Worm (Caenorhabditis elegans): ENCODE results near the gene F13A7.12.

F13A7.12 gene

ce11 chrV:16401519-16401918 lies 5.7 kb downstream of the F13A7.12 start, which contains the start of gene F13A7.14 (continued):
- TF ChIP-seq lin-35 (GFP tag; optimal IDR thresholded peaks at IDR 0.05) (peak; percentile 96 to 97), blmp-1 (tag; optimal IDR thresholded peaks at IDR 0.05) (peak; percentile 46), lin-39 (tag; optimal IDR thresholded peaks at IDR 0.05) (peak; percentile 78), efl-3 (GFP tag; optimal IDR thresholded peaks at IDR 0.05) (peak; percentile 79), snpc-4 (tag; optimal IDR thresholded peaks at IDR 0.05) (peak; percentile 84), nhr-90 (tag; optimal IDR thresholded peaks at IDR 0.05; ENCODE audit: poor library complexity) (peak; percentile 97), unc-86 (tag; optimal IDR thresholded peaks at IDR 0.05) (peak; percentile 83), nhr-19 (GFP tag; conservative IDR thresholded peaks at IDR 0.05) (peak; percentile 91), fkh-4 (tag; optimal IDR thresholded peaks at IDR 0.05; ENCODE audit: borderline replicate concordance) (peak; percentile 97), mab-9 (GFP tag; IDR thresholded peaks at IDR 0.05) (peak; percentile 94), unc-30 (tag; optimal IDR thresholded peaks at IDR 0.05) (no peak), nhr-11 (tag; optimal IDR thresholded peaks at IDR 0.05) (peak; percentile 25), fos-1 (tag; optimal IDR thresholded peaks at IDR 0.05) (no peak), ceh-63 (GFP tag; optimal IDR thresholded peaks at IDR 0.05) (peak; percentile 32), lin-15B (tag; optimal IDR thresholded peaks at IDR 0.05) (peak; percentile 64), sptf-1 (tag; optimal IDR thresholded peaks at IDR 0.05) (no peak), aha-1 (tag; optimal IDR thresholded peaks at IDR 0.05) (no peak), tbx-2 (tag; optimal IDR thresholded peaks at IDR 0.05) (peak; percentile 96), pag-3 (tag; optimal IDR thresholded peaks at IDR 0.05; ENCODE audit: borderline replicate concordance, insufficient read depth) (no peak), skn-1 (tag; optimal IDR thresholded peaks at IDR 0.05) (peak; percentile 85), zag-1 (tag; optimal IDR thresholded peaks at IDR 0.05) (no peak), ces-1 (GFP tag; optimal IDR thresholded peaks at IDR 0.05) (no peak), nhr-237 (tag; optimal IDR thresholded peaks at IDR 0.05) (no peak), egl-27 (tag; optimal IDR thresholded peaks at IDR 0.05) (no peak), zip-4 (GFP tag; optimal IDR thresholded peaks at IDR 0.05) (peak; percentile 80), efl-1 (optimal IDR thresholded peaks at IDR 0.05) (peak; percentile 97 to 98), efl-1 (GFP tag; optimal IDR thresholded peaks at IDR 0.05 in 1 of 2) (peak; percentile 97 to 100), C04F5.9 (tag; optimal IDR thresholded peaks at IDR 0.05) (peak; percentile 88), ceh-82 (tag; optimal IDR thresholded peaks at IDR 0.05) (peak; percentile 68 to 81 (median 70)), pax-3 (tag; optimal IDR thresholded peaks at IDR 0.05) (peak; percentile 94)

- TF ChIP-seq lin-13 (GFP tag; optimal IDR thresholded peaks at IDR 0.05) (no peak), swsn-7 (tag; optimal IDR thresholded peaks at IDR 0.05) (no peak), hlh-4 (tag; optimal IDR thresholded peaks at IDR 0.05) (no peak), efl-3 (GFP tag; optimal IDR thresholded peaks at IDR 0.05) (no peak)
These were observed 8.1 kb downstream of the F13A7.12 start, which contains the start of gene syp-1 for ce11 chrV:16403974-16404373. TSS of gene syp-1 (plus strand) at chrV:16404274.

- TF ChIP-seq snpc-4 (tag; optimal IDR thresholded peaks at IDR 0.05) (no peak), efl-1 (optimal IDR thresholded peaks at IDR 0.05) (peak in 1 of 2 experiments; percentile 85), efl-1 (GFP tag; optimal IDR thresholded peaks at IDR 0.05 in 1 of 2) (no peak), tlp-1 (tag; optimal IDR thresholded peaks at IDR 0.05) (no peak), Y116A8C.19 (tag; optimal IDR thresholded peaks at IDR 0.05; ENCODE audit: borderline replicate concordance) (no peak), nhr-237 (tag; optimal IDR thresholded peaks at IDR 0.05) (no peak), elt-3 (tag; optimal IDR thresholded peaks at IDR 0.05) (no peak), mab-9 (GFP tag; IDR thresholded peaks at IDR 0.05) (no peak), ceh-8 (GFP tag; optimal IDR thresholded peaks at IDR 0.05) (no peak), egl-27 (tag; optimal IDR thresholded peaks at IDR 0.05) (no peak)
These were observed 9.5 kb downstream of the F13A7.12 start for ce11 chrV:16405366-16405765.

- TF ChIP-seq xbp-1 (tag; optimal IDR thresholded peaks at IDR 0.05), result no peak
- no peak for TF ChIP-seq nhr-28 (tag; optimal IDR thresholded peaks at IDR 0.05)
- no peak for TF ChIP-seq nhr-11 (tag; optimal IDR thresholded peaks at IDR 0.05)
- TF ChIP-seq ceh-8 (GFP tag; optimal IDR thresholded peaks at IDR 0.05), result no peak
- no peak for TF ChIP-seq isw-1 (GFP tag; IDR thresholded peaks at IDR 0.05)
- no peak for TF ChIP-seq unc-62 (GFP tag; optimal IDR thresholded peaks at IDR 0.05)
- TF ChIP-seq ceh-90 (tag; optimal IDR thresholded peaks at IDR 0.05), result no peak
- TF ChIP-seq mep-1 (tag; optimal IDR thresholded peaks at IDR 0.05), result no peak
- no peak for TF ChIP-seq rnt-1 (tag; optimal IDR thresholded peaks at IDR 0.05)
- TF ChIP-seq nhr-71 (tag; optimal IDR thresholded peaks at IDR 0.05), result no peak
- no peak for TF ChIP-seq egl-27 (tag; optimal IDR thresholded peaks at IDR 0.05)
- TF ChIP-seq lin-15B (tag; optimal IDR thresholded peaks at IDR 0.05), result no peak
- no peak for TF ChIP-seq ets-5 (GFP tag; IDR thresholded peaks at IDR 0.05)
- TF ChIP-seq aly-2 (tag; optimal IDR thresholded peaks at IDR 0.05), result no peak
- no peak for TF ChIP-seq hpl-2 (GFP tag; optimal IDR thresholded peaks at IDR 0.05)
- no peak for TF ChIP-seq ztf-11 (tag; optimal IDR thresholded peaks at IDR 0.05)
These were observed 10.5 kb downstream of the F13A7.12 start for ce11 chrV:16406357-16406756.

Data from whole organism, L1 larva.